Fruit fly (Drosophila melanogaster): ENCODE measurements around the gene Spn77Ba.

Gene Spn77Ba

dm6 chr3L:20320652-20321051, 3.7 kb downstream of the Spn77Ba start, which contains the start of gene Spn77Bb:
Spn77Bb (plus strand) TSS chr3L:20320952.
- TF ChIP-seq Doc2 (GFP tag; IDR thresholded peaks at IDR 0.05), result no peak
- TF ChIP-seq H2.0 (GFP tag; IDR thresholded peaks at IDR 0.05), result no peak
- no peak for TF ChIP-seq CG10959 (GFP tag; IDR thresholded peaks at IDR 0.05)
- no peak for TF ChIP-seq Deaf1 (tag; optimal IDR thresholded peaks at IDR 0.05)
- no peak for TF ChIP-seq CG11456 (GFP tag; IDR thresholded peaks at IDR 0.05)
- no peak for TF ChIP-seq Meics (GFP tag; optimal IDR thresholded peaks at IDR 0.05)
- no peak for TF ChIP-seq Xbp1 (GFP tag; optimal IDR thresholded peaks at IDR 0.05)
- no peak for TF ChIP-seq Opbp (GFP tag; IDR thresholded peaks at IDR 0.05; ENCODE audit: partially characterized antibody)
- no peak for TF ChIP-seq usp (GFP tag; optimal IDR thresholded peaks at IDR 0.05)
- no peak for TF ChIP-seq trem (tag; optimal IDR thresholded peaks at IDR 0.05)
- TF ChIP-seq CG7987 (GFP tag; optimal IDR thresholded peaks at IDR 0.05), result no peak
- no peak for TF ChIP-seq dmrt11E (tag; optimal IDR thresholded peaks at IDR 0.05)
- no peak for TF ChIP-seq Kr (GFP tag; optimal IDR thresholded peaks at IDR 0.05)
- no peak for TF ChIP-seq zfh2 (GFP tag; optimal IDR thresholded peaks at IDR 0.05)
- no peak for TF ChIP-seq ttk (GFP tag; IDR thresholded peaks at IDR 0.05)

dm6 chr3L:20342334-20342733, 25.3 kb downstream of the Spn77Ba start, which contains the start of gene Spn77Bc:
Spn77Bc (plus strand) TSS chr3L:20342634.
- TF ChIP-seq emc (GFP tag; optimal IDR thresholded peaks at IDR 0.05), result no peak

dm6 chr3L:20347762-20348580, 31.0 kb downstream of the Spn77Ba start, which contains the start of the genes Rbbp5 and eRF1:
Rbbp5 (minus strand) TSS chr3L:20347942.
eRF1 (plus strand) TSS chr3L:20348355.
- TF ChIP-seq Fer3 (tag; optimal IDR thresholded peaks at IDR 0.05) (peak; percentile 72), Fer1 (GFP tag; optimal IDR thresholded peaks at IDR 0.05) (peak; percentile 22), CG1602 (GFP tag; optimal IDR thresholded peaks at IDR 0.05) (peak; percentile 57), az2 (GFP tag; optimal IDR thresholded peaks at IDR 0.05) (peak; percentile 71), Atf6 (GFP tag; IDR thresholded peaks at IDR 0.05) (peak; percentile 65), caup (GFP tag; optimal IDR thresholded peaks at IDR 0.05; ENCODE audit: severe bottlenecking) (peak; percentile 66), CG15073 (GFP tag; optimal IDR thresholded peaks at IDR 0.05) (no peak), sob (GFP tag; IDR thresholded peaks at IDR 0.05) (peak; percentile 85), btn (GFP tag; optimal IDR thresholded peaks at IDR 0.05) (no peak), CG10543 (GFP tag; optimal IDR thresholded peaks at IDR 0.05) (peak; percentile 68), Ssrp (tag; optimal IDR thresholded peaks at IDR 0.05) (peak; percentile 74), CG8924 (tag; optimal IDR thresholded peaks at IDR 0.05) (peak; percentile 85), CG6765 (GFP tag; optimal IDR thresholded peaks at IDR 0.05) (no peak), Gug (GFP tag; IDR thresholded peaks at IDR 0.05) (peak; percentile 85; the same call in 3 of the 4 replicates), CG11247 (GFP tag; IDR thresholded peaks at IDR 0.05) (no peak), CG34422 (GFP tag; IDR thresholded peaks at IDR 0.05) (peak; percentile 87), toy (GFP tag; IDR thresholded peaks at IDR 0.05) (no peak), CG7357 (GFP tag; IDR thresholded peaks at IDR 0.05) (peak; percentile 49; the same call in 2 of the 3 replicates), CG13894 (tag; optimal IDR thresholded peaks at IDR 0.05) (peak; percentile 72), HLH4C (GFP tag; IDR thresholded peaks at IDR 0.05; ENCODE audit: partially characterized antibody) (peak; percentile 86), wdn (GFP tag; IDR thresholded peaks at IDR 0.05) (peak; percentile 66), Myb (GFP tag; optimal IDR thresholded peaks at IDR 0.05) (peak; percentile 18), CG1792 (GFP tag; optimal IDR thresholded peaks at IDR 0.05) (no peak), H2.0 (GFP tag; IDR thresholded peaks at IDR 0.05) (no peak; the same call in 1 of the 2 replicates), mld (GFP tag; IDR thresholded peaks at IDR 0.05; ENCODE audit: partially characterized antibody) (peak; percentile 91), Dbx (GFP tag; IDR thresholded peaks at IDR 0.05) (peak; percentile 93), en (GFP tag; optimal IDR thresholded peaks at IDR 0.05) (no peak), Sry-δ (GFP tag; optimal IDR thresholded peaks at IDR 0.05) (peak; percentile 94), CG12104 (GFP tag; optimal IDR thresholded peaks at IDR 0.05) (peak; percentile 60), CG14014 (GFP tag; IDR thresholded peaks at IDR 0.05) (peak; percentile 81), ssp (GFP tag; IDR thresholded peaks at IDR 0.05) (no peak; the same call in 1 of the 2 replicates), crc (GFP tag; optimal IDR thresholded peaks at IDR 0.05) (peak; percentile 33)
